Worm (Caenorhabditis elegans): Measurements from ENCODE around the gene C06A8.6.

C06A8.6 gene

ce11 chrII:7755116-7755571 is 17.2 kb upstream of the C06A8.6 start, which contains the start of the genes B0228.6 and B0228.1:
B0228.6 (minus strand) TSS chrII:7755166.
B0228.1 (plus strand) TSS chrII:7755343.
- TF ChIP-seq ctbp-1 (GFP tag; IDR thresholded peaks at IDR 0.05) (0 out of 2 replicates have a peak, but pooled peaks have one; percentile 24), mxl-3 (GFP tag; optimal IDR thresholded peaks at IDR 0.05) (no peak), fos-1 (tag; optimal IDR thresholded peaks at IDR 0.05) (no peak), fkh-10 (GFP tag; optimal IDR thresholded peaks at IDR 0.05) (no peak), nhr-25 (tag; optimal IDR thresholded peaks at IDR 0.05; ENCODE audit: borderline replicate concordance, insufficient read depth) (no peak), lin-29 (GFP tag; IDR thresholded peaks at IDR 0.05) (no peak), spr-1 (tag; optimal IDR thresholded peaks at IDR 0.05) (no peak), R02D3.7 (tag; optimal IDR thresholded peaks at IDR 0.05) (no peak), ceh-32 (tag; optimal IDR thresholded peaks at IDR 0.05; ENCODE audit: poor library complexity) (no peak), nhr-76 (tag; optimal IDR thresholded peaks at IDR 0.05) (no peak), F44E2.7 (GFP tag; IDR thresholded peaks at IDR 0.05) (no peak), dmd-9 (GFP tag; IDR thresholded peaks at IDR 0.05) (no peak), mdl-1 (tag; optimal IDR thresholded peaks at IDR 0.05) (peak in 1 of 2 experiments; percentile 6), unc-39 (tag; optimal IDR thresholded peaks at IDR 0.05) (no peak), Y105C5A.15 (GFP tag; IDR thresholded peaks at IDR 0.05) (no peak), lin-13 (GFP tag; optimal IDR thresholded peaks at IDR 0.05) (no peak)

ce11 chrII:7756810-7757209 is 15.5 kb upstream of the C06A8.6 start:
- TF ChIP-seq daf-19 (GFP tag; conservative IDR thresholded peaks at IDR 0.05) = 0 out of 2 replicates have a peak, but pooled peaks have one; percentile 40
- peak; percentile 57 for TF ChIP-seq hmg-1.1 (GFP tag; IDR thresholded peaks at IDR 0.05)
- TF ChIP-seq daf-16 (GFP tag; optimal IDR thresholded peaks at IDR 0.05) = peak; percentile 44 to 62
- TF ChIP-seq daf-16 (tag; optimal IDR thresholded peaks at IDR 0.05) = peak; percentile 87
- TF ChIP-seq snpc-4 (tag; optimal IDR thresholded peaks at IDR 0.05) = no peak
- peak; percentile 86 for TF ChIP-seq mdt-29 (GFP tag; IDR thresholded peaks at IDR 0.05)
- TF ChIP-seq ztf-7 (tag; optimal IDR thresholded peaks at IDR 0.05) = no peak
- no peak for TF ChIP-seq ceh-20 (GFP tag; IDR thresholded peaks at IDR 0.05)
- peak; percentile 62 for TF ChIP-seq zfp-3 (GFP tag; conservative IDR thresholded peaks at IDR 0.05)
- peak in 1 of 2 experiments; percentile 23 for TF ChIP-seq hif-1 (tag; optimal IDR thresholded peaks at IDR 0.05)
- TF ChIP-seq madf-9 (GFP tag; conservative IDR thresholded peaks at IDR 0.05) = peak; percentile 36; the same call in 1 of the 2 replicates
- peak; percentile 70 for TF ChIP-seq mep-1 (tag; optimal IDR thresholded peaks at IDR 0.05)
- TF ChIP-seq aha-1 (tag) = peak; percentile 79
- peak in 1 of 2 experiments; percentile 74 for TF ChIP-seq lsy-2 (tag; optimal IDR thresholded peaks at IDR 0.05)
- TF ChIP-seq cey-2 (tag; optimal IDR thresholded peaks at IDR 0.05; ENCODE audit: borderline replicate concordance, insufficient read depth) = no peak
- TF ChIP-seq spr-1 (tag; optimal IDR thresholded peaks at IDR 0.05) = peak; percentile 66
- TF ChIP-seq mxl-2 (GFP tag; conservative IDR thresholded peaks at IDR 0.05) = no peak
- peak; percentile 31; the same call in 1 of the 2 replicates for TF ChIP-seq vab-7 (GFP tag; IDR thresholded peaks at IDR 0.05)
- TF ChIP-seq hlh-30 (tag; optimal IDR thresholded peaks at IDR 0.05; ENCODE audit: insufficient read depth) = peak; percentile 69
- peak; percentile 5 for TF ChIP-seq gei-8 (GFP tag; optimal IDR thresholded peaks at IDR 0.05)
- peak; percentile 10 for TF ChIP-seq Y5F2A.4 (GFP tag; optimal IDR thresholded peaks at IDR 0.05)
- TF ChIP-seq sdz-12 (GFP tag; optimal IDR thresholded peaks at IDR 0.05) = no peak
- peak; percentile 34 for TF ChIP-seq rbr-2 (tag; optimal IDR thresholded peaks at IDR 0.05)
- 0 out of 2 replicates have a peak, but pooled peaks have one; percentile 14 for TF ChIP-seq Y75B8A.6 (GFP tag; IDR thresholded peaks at IDR 0.05)
- TF ChIP-seq zip-2 (tag; optimal IDR thresholded peaks at IDR 0.05) = peak; percentile 59
- 0 out of 2 replicates have a peak, but pooled peaks have one; percentile 67 for TF ChIP-seq D1046.2 (GFP tag; IDR thresholded peaks at IDR 0.05)
- TF ChIP-seq lin-38 (GFP tag; IDR thresholded peaks at IDR 0.05) = peak; percentile 69; the same call in 1 of the 2 replicates
- TF ChIP-seq mes-2 (tag; optimal IDR thresholded peaks at IDR 0.05; ENCODE audit: poor library complexity, severe bottlenecking) = peak; percentile 78
- TF ChIP-seq nhr-28 (tag; optimal IDR thresholded peaks at IDR 0.05) = peak; percentile 70
- no peak for TF ChIP-seq saeg-2 (GFP tag; IDR thresholded peaks at IDR 0.05)
- TF ChIP-seq nhr-102 (tag; optimal IDR thresholded peaks at IDR 0.05) = peak; percentile 65
- TF ChIP-seq dmd-6 (GFP tag; IDR thresholded peaks at IDR 0.05) = peak; percentile 76
- TF ChIP-seq F10B5.3 (tag; optimal IDR thresholded peaks at IDR 0.05) = peak; percentile 17
- TF ChIP-seq dve-1 (tag; optimal IDR thresholded peaks at IDR 0.05; ENCODE audit: insufficient read depth) = peak; percentile 83

Measured in whole organism, L4 larva.